Worm (Caenorhabditis elegans): ENCODE results near the gene K12H4.2.
A peak's percentile ranks its signal among the peaks of the same experiment; 100 is the strongest.

K12H4.2 gene

DNA sequence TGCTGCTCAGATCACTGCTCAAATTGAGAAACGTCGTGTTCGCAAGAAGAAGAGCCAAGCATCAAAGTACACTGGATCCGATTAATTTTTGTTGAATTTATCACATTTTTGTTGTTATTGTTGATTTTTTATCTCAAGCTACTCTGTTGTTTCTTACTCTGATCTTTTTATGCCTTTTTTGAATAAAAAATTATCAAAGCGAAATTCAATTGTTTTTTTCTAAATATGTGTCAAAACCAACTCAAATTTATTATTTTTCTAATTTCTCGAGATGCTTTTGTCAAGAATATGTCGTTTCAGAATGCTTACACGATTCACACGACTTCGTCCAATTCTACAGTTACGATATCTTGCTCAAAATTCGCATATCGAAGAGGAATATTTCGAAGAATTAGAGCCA is at the start of gene K12H4.2:
TSS of gene K12H4.2 (plus strand) at position 301 of the 400 bp plus-strand sequence.
- TF ChIP-seq ctbp-1 (GFP tag; IDR thresholded peaks at IDR 0.05), result no peak
- no peak for TF ChIP-seq skn-1 (tag; optimal IDR thresholded peaks at IDR 0.05)
- no peak for TF ChIP-seq nhr-25 (tag; optimal IDR thresholded peaks at IDR 0.05; ENCODE audit: borderline replicate concordance, insufficient read depth)
- TF ChIP-seq ceh-44 (GFP tag; IDR thresholded peaks at IDR 0.05), result no peak
- TF ChIP-seq ceh-82 (tag; optimal IDR thresholded peaks at IDR 0.05), result no peak
- no peak for TF ChIP-seq nhr-48 (tag; optimal IDR thresholded peaks at IDR 0.05)
- no peak for TF ChIP-seq mdl-1 (tag; optimal IDR thresholded peaks at IDR 0.05)
- TF ChIP-seq dmd-9 (GFP tag; IDR thresholded peaks at IDR 0.05), result no peak
- TF ChIP-seq unc-130 (GFP tag; optimal IDR thresholded peaks at IDR 0.05), result no peak
- no peak for TF ChIP-seq F44E2.7 (GFP tag; IDR thresholded peaks at IDR 0.05)
- TF ChIP-seq cey-2 (tag; optimal IDR thresholded peaks at IDR 0.05; ENCODE audit: borderline replicate concordance, insufficient read depth), result no peak
- TF ChIP-seq snpc-1.2 (GFP tag; IDR thresholded peaks at IDR 0.05), result no peak
- TF ChIP-seq daf-16 (GFP tag; optimal IDR thresholded peaks at IDR 0.05), result no peak
- TF ChIP-seq daf-16 (tag; optimal IDR thresholded peaks at IDR 0.05), result no peak
- no peak for TF ChIP-seq aha-1 (tag)

DNA sequence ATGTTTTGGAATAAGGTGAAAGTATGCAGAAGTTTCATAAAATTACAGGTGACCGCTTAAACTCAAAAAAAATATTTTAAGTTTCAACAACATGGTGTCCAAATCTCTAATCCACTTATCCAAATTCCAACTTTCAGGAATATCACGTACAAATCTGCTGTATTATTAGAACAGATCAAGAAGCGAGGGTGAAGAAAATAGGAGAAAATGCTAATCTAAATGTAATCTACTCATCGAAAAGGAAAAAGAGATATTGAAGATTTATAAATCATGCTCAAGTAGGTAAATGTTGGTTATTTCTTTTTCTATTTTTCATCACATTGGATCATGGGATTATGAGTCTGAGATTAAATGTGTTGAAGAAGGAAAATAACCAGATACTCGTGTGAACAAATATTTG is 46.0 kb upstream of the K12H4.2 start:
- TF ChIP-seq dpl-1 (GFP tag; optimal IDR thresholded peaks at IDR 0.05), result no peak
- no peak for TF ChIP-seq zip-2 (tag; optimal IDR thresholded peaks at IDR 0.05)
- no peak for TF ChIP-seq ama-1 (optimal IDR thresholded peaks at IDR 0.05)
- peak; percentile 67 for TF ChIP-seq aha-1 (tag)

DNA sequence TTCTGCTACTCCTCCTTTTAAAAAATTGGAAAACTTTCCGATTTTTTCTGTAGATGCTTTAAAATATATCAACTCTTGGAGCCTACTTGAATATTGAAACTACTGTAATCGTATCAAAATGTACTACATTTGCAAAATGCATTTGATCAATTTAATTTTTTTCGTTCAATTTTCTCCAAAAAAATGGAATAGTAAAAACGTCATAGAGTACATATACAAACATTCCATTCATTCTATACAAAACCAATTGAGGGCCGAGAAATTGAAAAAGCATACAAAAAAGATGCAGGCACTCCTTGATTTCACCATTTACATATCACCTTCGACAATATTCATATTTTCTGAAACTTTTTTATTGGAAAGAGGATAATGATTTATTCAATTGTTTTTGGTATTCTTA is 43.4 kb upstream of the K12H4.2 start, which contains the start of gene C06G4.6:
TSS of gene C06G4.6 (plus strand) at position 301 of the 400 bp plus-strand sequence.
- no peak for TF ChIP-seq gei-8 (GFP tag; optimal IDR thresholded peaks at IDR 0.05)
- TF ChIP-seq Y48G9A.11 (GFP tag; IDR thresholded peaks at IDR 0.05), result no peak
- peak; percentile 29 for TF ChIP-seq aha-1 (tag)
- TF ChIP-seq fos-1 (tag; optimal IDR thresholded peaks at IDR 0.05), result no peak
- TF ChIP-seq saeg-2 (GFP tag; IDR thresholded peaks at IDR 0.05), result no peak
- TF ChIP-seq Y5F2A.4 (GFP tag; optimal IDR thresholded peaks at IDR 0.05), result no peak

DNA sequence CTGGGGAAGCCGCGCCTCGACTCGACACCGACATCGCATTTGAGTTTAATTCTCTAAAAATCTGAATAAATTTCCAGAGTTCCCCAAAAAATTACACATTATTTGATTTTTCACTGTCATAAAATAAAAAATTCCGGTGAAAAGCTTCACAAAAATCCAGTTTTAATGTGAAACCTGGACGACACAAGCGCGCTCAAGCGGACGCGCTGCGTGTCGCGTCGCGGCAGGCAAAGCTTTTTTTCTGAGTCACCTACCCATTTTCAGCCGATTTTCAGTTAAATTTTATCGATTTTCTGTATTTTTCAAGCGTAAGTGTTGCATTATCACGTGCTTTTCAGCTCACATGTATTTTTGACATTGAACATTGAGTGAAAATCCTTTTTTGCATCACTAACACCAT is 37.7 kb upstream of the K12H4.2 start, which contains the start of gene cit-1.1:
TSS of gene cit-1.1 (minus strand) at position 53 of the 400 bp plus-strand sequence.
- TF ChIP-seq php-3 (GFP tag; IDR thresholded peaks at IDR 0.05) (no peak), hlh-11 (tag; optimal IDR thresholded peaks at IDR 0.05) (no peak), lin-38 (GFP tag; IDR thresholded peaks at IDR 0.05) (peak; percentile 81), madf-5 (GFP tag; IDR thresholded peaks at IDR 0.05) (no peak), T20F7.1 (GFP tag; optimal IDR thresholded peaks at IDR 0.05) (no peak), saeg-2 (GFP tag; IDR thresholded peaks at IDR 0.05) (no peak), lin-29 (GFP tag; IDR thresholded peaks at IDR 0.05) (no peak), zip-2 (tag; optimal IDR thresholded peaks at IDR 0.05) (no peak), lsy-2 (tag; optimal IDR thresholded peaks at IDR 0.05) (peak in 1 of 2 experiments; percentile 35), Y48G9A.11 (GFP tag; IDR thresholded peaks at IDR 0.05) (no peak), set-16 (GFP tag; IDR thresholded peaks at IDR 0.05) (no peak), spr-1 (tag; optimal IDR thresholded peaks at IDR 0.05) (no peak), aha-1 (tag) (peak; percentile 92), dpl-1 (GFP tag; optimal IDR thresholded peaks at IDR 0.05) (peak; percentile 37)

DNA sequence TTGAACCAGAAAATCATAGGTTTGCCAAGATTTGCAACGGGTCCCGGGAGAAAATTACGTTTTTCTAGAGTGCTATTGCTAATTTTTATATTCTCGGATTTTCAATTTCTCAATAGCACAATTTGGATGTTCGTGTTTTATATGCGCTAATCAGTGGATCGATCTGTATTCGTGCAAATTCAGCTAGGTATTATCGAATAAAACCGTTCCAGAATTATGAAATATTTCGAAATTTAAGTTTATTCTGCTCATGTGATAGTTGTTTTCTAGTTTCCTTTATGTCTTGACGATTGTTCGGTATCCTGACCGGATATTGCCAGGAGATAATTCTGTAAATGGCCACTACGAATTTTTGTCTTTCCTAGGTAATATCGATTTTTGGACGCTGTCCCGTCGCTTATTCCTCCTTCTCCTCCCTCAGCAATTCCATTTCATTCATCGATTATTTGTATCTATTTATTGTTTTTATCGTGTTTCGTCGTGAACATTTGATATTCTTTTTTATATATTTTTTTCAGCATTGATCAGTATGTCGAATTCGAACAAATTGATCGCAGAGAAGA is 37.2 kb upstream of the K12H4.2 start, which contains the start of gene cit-1.2:
TSS of gene cit-1.2 (plus strand) at position 513 of the 563 bp plus-strand sequence.
- TF ChIP-seq zip-2 (tag; optimal IDR thresholded peaks at IDR 0.05) (peak; percentile 51), R02D3.7 (tag; optimal IDR thresholded peaks at IDR 0.05) (no peak)

Measured in whole organism, L4 larva.